Fruit fly (Drosophila melanogaster): Measurements from ENCODE around the gene CG10660.

- TF ChIP-seq pan (optimal IDR thresholded peaks at IDR 0.05) (no peak), usp (GFP tag; optimal IDR thresholded peaks at IDR 0.05) (no peak)
Observed at dm6 chr3L:12537123-12537522, 46.6 kb upstream of the CG10660 start, which contains the start of gene CG4069.
